Worm (Caenorhabditis elegans): ENCODE results near the gene Y57G11C.36.

Y57G11C.36 gene

DNA sequence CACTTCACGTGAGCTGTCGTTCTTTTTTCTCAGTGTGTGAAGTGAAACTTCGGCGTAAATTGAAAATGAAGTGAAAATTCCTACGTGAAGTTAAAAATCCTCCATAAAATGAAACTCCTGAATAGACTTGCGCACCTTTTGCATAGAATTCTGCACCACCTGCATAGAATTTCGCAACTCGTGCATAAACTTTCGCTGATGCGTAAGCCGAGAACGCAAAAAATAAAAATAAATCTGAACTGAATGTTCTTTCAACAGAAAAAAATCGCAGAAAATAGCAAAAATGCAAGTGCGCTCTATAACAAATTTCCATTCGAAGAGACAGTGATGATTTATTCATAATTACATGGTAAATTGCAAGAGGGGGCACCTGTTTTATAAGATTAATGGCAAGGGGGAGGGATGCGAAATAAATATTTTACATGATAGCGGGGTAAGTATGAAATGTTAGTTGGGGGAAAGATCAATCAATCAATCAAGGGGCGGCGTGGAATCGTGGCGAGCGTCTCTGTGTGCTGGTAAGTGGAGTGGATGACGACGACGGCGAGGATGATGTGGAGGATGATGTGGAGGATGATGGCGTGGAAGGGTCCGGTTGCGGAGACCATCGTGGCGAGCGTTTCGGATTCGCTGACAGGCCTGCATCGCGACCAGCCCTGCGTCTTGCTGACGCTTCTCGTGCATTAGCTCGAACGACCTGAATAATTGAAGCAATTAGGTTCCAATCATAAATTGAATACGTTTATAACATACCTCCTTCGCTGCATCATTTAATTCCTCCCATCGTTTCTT lies at the start of gene Y57G11C.36:
Gene Y57G11C.36, minus strand, starts transcription at position 502 of the 792 bp plus-strand sequence.
- TF ChIP-seq lin-39 (tag; optimal IDR thresholded peaks at IDR 0.05) = no peak
- no peak for TF ChIP-seq egl-43 (GFP tag; IDR thresholded peaks at IDR 0.05)
- TF ChIP-seq set-16 (GFP tag; IDR thresholded peaks at IDR 0.05) = peak; percentile 79
- no peak for TF ChIP-seq egl-27 (tag; optimal IDR thresholded peaks at IDR 0.05)
- TF ChIP-seq fkh-10 (GFP tag; optimal IDR thresholded peaks at IDR 0.05) = no peak
- no peak for TF ChIP-seq vab-7 (GFP tag; IDR thresholded peaks at IDR 0.05)
- no peak for TF ChIP-seq ctbp-1 (GFP tag; IDR thresholded peaks at IDR 0.05)
- TF ChIP-seq snpc-1.2 (GFP tag; IDR thresholded peaks at IDR 0.05) = 0 out of 2 replicates have a peak, but pooled peaks have one; percentile 26

- TF ChIP-seq egl-43 (GFP tag; IDR thresholded peaks at IDR 0.05) (no peak), T20F7.1 (GFP tag; optimal IDR thresholded peaks at IDR 0.05) (peak; percentile 52), zfp-3 (GFP tag; conservative IDR thresholded peaks at IDR 0.05) (peak; percentile 89), lsy-2 (tag; optimal IDR thresholded peaks at IDR 0.05) (peak; percentile 33 to 66), fos-1 (tag; optimal IDR thresholded peaks at IDR 0.05) (peak; percentile 7), unc-130 (GFP tag; optimal IDR thresholded peaks at IDR 0.05) (no peak), mdl-1 (tag; optimal IDR thresholded peaks at IDR 0.05) (no peak), snpc-1.2 (GFP tag; IDR thresholded peaks at IDR 0.05) (peak; percentile 85), ama-1 (optimal IDR thresholded peaks at IDR 0.05) (peak; percentile 52), ceh-32 (tag; optimal IDR thresholded peaks at IDR 0.05; ENCODE audit: poor library complexity) (no peak), nhr-6 (tag; optimal IDR thresholded peaks at IDR 0.05) (no peak), lin-38 (GFP tag; IDR thresholded peaks at IDR 0.05) (peak; percentile 64), lin-13 (GFP tag; optimal IDR thresholded peaks at IDR 0.05) (peak; percentile 31), nhr-10 (tag; optimal IDR thresholded peaks at IDR 0.05) (peak; percentile 48), F10B5.3 (tag; optimal IDR thresholded peaks at IDR 0.05) (peak; percentile 31), dve-1 (tag; optimal IDR thresholded peaks at IDR 0.05; ENCODE audit: insufficient read depth) (peak; percentile 32), daf-19 (GFP tag; conservative IDR thresholded peaks at IDR 0.05) (0 out of 2 replicates have a peak, but pooled peaks have one; percentile 13), mep-1 (tag; optimal IDR thresholded peaks at IDR 0.05) (peak; percentile 11), F44E2.7 (GFP tag; IDR thresholded peaks at IDR 0.05) (no peak), nhr-111 (GFP tag; optimal IDR thresholded peaks at IDR 0.05) (peak; percentile 31), unc-39 (tag; optimal IDR thresholded peaks at IDR 0.05) (no peak), unc-62 (GFP tag; optimal IDR thresholded peaks at IDR 0.05 in 1 of 2) (peak in 1 of 2 experiments; percentile 47), unc-62 (tag; optimal IDR thresholded peaks at IDR 0.05) (no peak), spr-1 (tag; optimal IDR thresholded peaks at IDR 0.05) (peak; percentile 66), rbr-2 (tag; optimal IDR thresholded peaks at IDR 0.05) (peak; percentile 18), nhr-48 (tag; optimal IDR thresholded peaks at IDR 0.05) (peak; percentile 35), pha-4 (GFP tag; IDR thresholded peaks at IDR 0.05) (peak; percentile 74), pha-4 (tag; optimal IDR thresholded peaks at IDR 0.05) (no peak), nhr-102 (tag; optimal IDR thresholded peaks at IDR 0.05) (peak; percentile 65), zip-2 (tag; optimal IDR thresholded peaks at IDR 0.05) (peak; percentile 63), daf-8 (GFP tag; IDR thresholded peaks at IDR 0.05) (no peak), aha-1 (tag) (peak; percentile 46), attf-4 (tag; optimal IDR thresholded peaks at IDR 0.05) (no peak), sdz-12 (GFP tag; optimal IDR thresholded peaks at IDR 0.05) (no peak), aly-2 (tag; optimal IDR thresholded peaks at IDR 0.05) (peak; percentile 55), daf-16 (GFP tag; optimal IDR thresholded peaks at IDR 0.05) (peak in 1 of 2 experiments; percentile 28), daf-16 (tag; optimal IDR thresholded peaks at IDR 0.05) (peak; percentile 12), pqm-1 (tag; optimal IDR thresholded peaks at IDR 0.05) (no peak), egl-27 (tag; optimal IDR thresholded peaks at IDR 0.05) (no peak)
Measured at ce11 chrIV:14822267-14822666, 48.7 kb upstream of the Y57G11C.36 start.
